Worm (Caenorhabditis elegans) whole organism, L2 larva: ENCODE data around the gene str-150.

ENCODE experiments used
- C34F6.9 ChIP-seq: fragments of 150-350 bp; optimal IDR thresholded peaks from 2 replicates; lab custom pipeline; 2014; ENCODE audit warnings: missing biosample characterization, missing genetic modification characterization
- F13H6.1 ChIP-seq: sonication (generic microtip); optimal IDR thresholded peaks from 2 replicates; lab custom pipeline; 2016; ENCODE audit warnings: missing genetic modification characterization, missing compliant biosample characterization
- R02D3.7 ChIP-seq: fragments of 150-350 bp; optimal IDR thresholded peaks from 2 replicates; lab custom pipeline; 2014; ENCODE audit warnings: missing biosample characterization, missing genetic modification characterization
- Y55F3AM.14 ChIP-seq: fragments of 200-800 bp; sonication (Bioruptor generic); optimal IDR thresholded peaks from 2 replicates; lab custom pipeline; 2018; ENCODE audit warnings: mild to moderate bottlenecking, missing genetic modification characterization, missing compliant biosample characterization
- ZK546.5 ChIP-seq: sonication (generic microtip); optimal IDR thresholded peaks from 2 replicates; lab custom pipeline; 2017; ENCODE audit warnings: missing biosample characterization, missing genetic modification characterization
- alr-1 ChIP-seq: fragments of 150-350 bp; optimal IDR thresholded peaks from 2 replicates; lab custom pipeline; 2014; ENCODE audit warnings: missing biosample characterization, missing genetic modification characterization
- aly-2 ChIP-seq: fragments of 150-350 bp; optimal IDR thresholded peaks from 2 replicates; lab custom pipeline; 2014; ENCODE audit warnings: missing biosample characterization, missing genetic modification characterization
- blmp-1 ChIP-seq: sonication (generic microtip); optimal IDR thresholded peaks from 2 replicates; lab custom pipeline; 2017; ENCODE audit warnings: missing genetic modification characterization, mild to moderate bottlenecking, missing compliant biosample characterization, antibody characterized with exemption, moderate library complexity; ENCODE audit not compliant: insufficient read depth
- ceh-16 ChIP-seq: fragments of 150-350 bp; optimal IDR thresholded peaks from 2 replicates; lab custom pipeline; 2014; ENCODE audit warnings: missing biosample characterization, missing genetic modification characterization
- ceh-82 ChIP-seq: fragments of 150-350 bp; optimal IDR thresholded peaks from 2 replicates; lab custom pipeline; 2014; ENCODE audit warnings: missing biosample characterization, missing genetic modification characterization
- crh-2 ChIP-seq: sonication (generic microtip); optimal IDR thresholded peaks from 2 replicates; lab custom pipeline; 2017; ENCODE audit warnings: missing biosample characterization, missing genetic modification characterization
- dmd-4 ChIP-seq: sonication (generic microtip); optimal IDR thresholded peaks from 2 replicates; lab custom pipeline; 2017; ENCODE audit warnings: missing biosample characterization, missing genetic modification characterization
- egl-27 ChIP-seq: sonication (generic microtip); optimal IDR thresholded peaks from 3 replicates; lab custom pipeline; 2017; ENCODE audit warnings: missing biosample characterization, missing genetic modification reagents, missing genetic modification characterization
- elt-1 ChIP-seq: fragments of 150-350 bp; optimal IDR thresholded peaks from 2 replicates; lab custom pipeline; 2014; ENCODE audit warnings: missing biosample characterization, missing genetic modification characterization
- elt-3 ChIP-seq: sonication (generic microtip); optimal IDR thresholded peaks from 2 replicates; lab custom pipeline; 2017; ENCODE audit warnings: missing biosample characterization, missing genetic modification characterization
- fos-1 ChIP-seq: fragments of 150-350 bp; optimal IDR thresholded peaks from 2 replicates; lab custom pipeline; 2014; ENCODE audit warnings: missing biosample characterization, missing genetic modification characterization
- gmeb-1 ChIP-seq: fragments of 150-350 bp; optimal IDR thresholded peaks from 2 replicates; lab custom pipeline; 2014; ENCODE audit warnings: missing biosample characterization, missing genetic modification characterization
- lin-11 ChIP-seq: fragments of 150-350 bp; sonication (generic microtip); optimal IDR thresholded peaks from 2 replicates; lab custom pipeline; 2014; ENCODE audit warnings: missing biosample characterization, missing genetic modification characterization, inconsistent platforms, mixed read lengths
- lin-13 ChIP-seq: fragments of 150-350 bp; optimal IDR thresholded peaks from 2 replicates; lab custom pipeline; 2014; ENCODE audit warnings: missing biosample characterization, missing genetic modification reagents, missing genetic modification characterization
- lin-39 ChIP-seq: fragments of 150-350 bp; optimal IDR thresholded peaks from 2 replicates; lab custom pipeline; 2014; ENCODE audit warnings: missing biosample characterization, missing genetic modification reagents, missing genetic modification characterization
- lsy-2 ChIP-seq, 2 experiments: fragments of 150-350 bp in 1 of 2; sonication (generic microtip) in 1 of 2; optimal IDR thresholded peaks; 2 replicates each; lab custom pipeline; 2014 to 2017; ENCODE audit warnings: missing biosample characterization in 2 of 2, missing genetic modification characterization in 2 of 2
- mab-5 ChIP-seq: fragments of 150-350 bp; optimal IDR thresholded peaks from 2 replicates; lab custom pipeline; 2014; ENCODE audit warnings: missing biosample characterization, missing genetic modification characterization
- mbf-1 ChIP-seq: sonication (generic microtip); optimal IDR thresholded peaks from 2 replicates; lab custom pipeline; 2017; ENCODE audit warnings: missing biosample characterization, missing genetic modification characterization
- mdl-1 ChIP-seq, 2 experiments: fragments of 150-350 bp in 1 of 2; sonication (generic microtip) in 1 of 2; optimal IDR thresholded peaks; 2 replicates each; lab custom pipeline; 2017; ENCODE audit warnings: missing biosample characterization in 2 of 2, missing genetic modification characterization in 2 of 2
- nhr-10 ChIP-seq: sonication (generic microtip); optimal IDR thresholded peaks from 2 replicates; lab custom pipeline; 2017; ENCODE audit warnings: missing biosample characterization, missing genetic modification characterization
- nhr-11 ChIP-seq: fragments of 150-350 bp; optimal IDR thresholded peaks from 2 replicates; lab custom pipeline; 2014; ENCODE audit warnings: missing biosample characterization, missing genetic modification characterization
- nhr-129 ChIP-seq: fragments of 150-350 bp; optimal IDR thresholded peaks from 2 replicates; lab custom pipeline; 2014; ENCODE audit warnings: missing biosample characterization, missing genetic modification characterization
- nhr-21 ChIP-seq: fragments of 150-350 bp; optimal IDR thresholded peaks from 2 replicates; lab custom pipeline; 2014; ENCODE audit warnings: missing biosample characterization, missing genetic modification characterization
- nhr-23 ChIP-seq: fragments of 150-350 bp; optimal IDR thresholded peaks from 2 replicates; lab custom pipeline; 2014; ENCODE audit warnings: missing biosample characterization, missing genetic modification reagents, missing genetic modification characterization
- peb-1 ChIP-seq: fragments of 150-350 bp; optimal IDR thresholded peaks from 2 replicates; lab custom pipeline; 2014; ENCODE audit warnings: missing biosample characterization, missing genetic modification characterization
- sem-4 ChIP-seq: fragments of 150-350 bp; optimal IDR thresholded peaks from 2 replicates; lab custom pipeline; 2014; ENCODE audit warnings: missing biosample characterization, missing genetic modification reagents, missing genetic modification characterization
- skn-1 ChIP-seq: sonication (generic microtip); optimal IDR thresholded peaks from 2 replicates; lab custom pipeline; 2017; ENCODE audit warnings: missing biosample characterization, missing genetic modification characterization
- sma-3 ChIP-seq: sonication (generic microtip); optimal IDR thresholded peaks from 2 replicates; lab custom pipeline; 2016; ENCODE audit warnings: missing genetic modification reagents, missing genetic modification characterization, missing compliant biosample characterization
- sma-9 ChIP-seq, 2 experiments: fragments of 150-350 bp in 1 of 2; sonication (generic microtip) in 1 of 2; optimal IDR thresholded peaks; 2 replicates each; lab custom pipeline; 2014 to 2016; ENCODE audit warnings: missing genetic modification characterization in 2 of 2, mild to moderate bottlenecking in 1 of 2, missing biosample characterization in 1 of 2, missing compliant biosample characterization in 1 of 2, missing genetic modification reagents in 1 of 2, moderate library complexity in 1 of 2
- snpc-4 ChIP-seq: fragments of 150-350 bp; optimal IDR thresholded peaks from 2 replicates; lab custom pipeline; 2014; ENCODE audit warnings: missing biosample characterization, missing genetic modification characterization
- unc-39 ChIP-seq: fragments of 150-350 bp; optimal IDR thresholded peaks from 2 replicates; lab custom pipeline; 2014; ENCODE audit warnings: missing biosample characterization, missing genetic modification characterization
- unc-55 ChIP-seq: fragments of 150-350 bp; sonication (generic microtip); optimal IDR thresholded peaks from 3 replicates; lab custom pipeline; 2014; ENCODE audit warnings: missing biosample characterization, missing genetic modification reagents, missing genetic modification characterization
- unc-62 ChIP-seq: fragments of 150-350 bp; optimal IDR thresholded peaks from 2 replicates; lab custom pipeline; 2014; ENCODE audit warnings: missing biosample characterization, missing genetic modification reagents, missing genetic modification characterization
- zag-1 ChIP-seq: fragments of 150-350 bp; optimal IDR thresholded peaks from 2 replicates; lab custom pipeline; 2014; ENCODE audit warnings: missing biosample characterization, missing genetic modification characterization
- ztf-11 ChIP-seq: sonication (generic microtip); optimal IDR thresholded peaks from 2 replicates; lab custom pipeline; 2017; ENCODE audit warnings: missing biosample characterization, missing genetic modification characterization
- ztf-4 ChIP-seq: fragments of 150-350 bp; optimal IDR thresholded peaks from 2 replicates; lab custom pipeline; 2014; ENCODE audit warnings: missing biosample characterization, missing genetic modification characterization

The str-150 gene

DNA sequence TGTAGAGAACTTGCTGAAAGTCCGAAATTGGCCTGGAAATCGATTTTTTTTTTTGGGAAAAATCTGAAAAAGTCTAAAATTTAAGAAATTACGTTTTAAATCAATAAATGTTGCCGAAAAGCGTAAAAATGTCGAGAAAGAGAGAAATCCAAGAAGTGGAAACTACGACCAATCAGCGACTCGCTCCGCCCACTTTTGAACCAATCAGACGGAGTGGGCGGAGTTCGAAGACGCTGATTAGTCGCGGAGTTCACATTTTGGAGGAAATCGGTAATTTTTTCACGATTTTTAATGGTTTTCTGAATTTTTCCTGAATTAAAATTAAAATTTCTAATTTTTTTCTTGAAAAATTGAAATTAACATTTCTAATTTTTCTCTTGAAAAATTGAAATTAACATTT lies 43.4 kb upstream of the str-150 start:
- TF ChIP-seq egl-27 (tag; lab: Kevin White, UChicago) (no peak), F13H6.1 (tag; lab: Kevin White, UChicago) (no peak), alr-1 (tag; lab: Kevin White, UChicago) (no peak), ceh-82 (tag; lab: Kevin White, UChicago) (no peak), peb-1 (tag; lab: Kevin White, UChicago) (no peak), lsy-2 (tag; optimal IDR thresholded peaks at IDR 0.05; lab: Kevin White, UChicago) (no peak), nhr-11 (no peak), ceh-16 (no peak), gmeb-1 (tag; lab: Kevin White, UChicago) (no peak), mab-5 (no peak), zag-1 (tag; lab: Kevin White, UChicago) (no peak), snpc-4 (no peak), lin-11 (no peak), mdl-1 (tag; optimal IDR thresholded peaks at IDR 0.05; lab: Kevin White, UChicago) (no peak), elt-3 (tag; lab: Kevin White, UChicago) (no peak), lin-13 (GFP tag; lab: Kevin White, UChicago) (no peak), ztf-4 (no peak)

DNA sequence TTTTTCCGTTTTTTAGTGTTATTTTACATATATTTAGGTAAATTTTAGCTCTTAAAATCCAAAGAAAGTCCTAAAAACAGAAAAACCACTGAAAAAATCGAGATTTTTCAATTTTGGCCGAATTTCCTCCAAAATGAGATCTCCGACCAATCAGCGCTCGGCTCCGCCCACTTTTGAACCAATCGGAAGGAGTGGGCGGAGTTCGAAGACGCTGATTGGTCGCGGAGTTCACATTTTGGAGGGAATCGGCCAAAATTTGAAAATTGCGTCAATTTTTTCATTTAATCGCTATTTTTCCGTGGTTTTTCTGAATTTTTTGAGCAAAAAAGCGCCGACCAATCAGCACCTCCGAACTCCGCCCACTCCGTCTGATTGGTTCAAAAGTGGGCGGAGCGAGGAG lies 42.4 kb upstream of the str-150 start:
- TF ChIP-seq unc-62 (GFP tag; lab: Kevin White, UChicago): no peak
- no peak for TF ChIP-seq crh-2 (tag; lab: Kevin White, UChicago)
- no peak for TF ChIP-seq fos-1 (tag; lab: Kevin White, UChicago)
- no peak for TF ChIP-seq aly-2
- no peak for TF ChIP-seq Y55F3AM.14 (GFP tag; lab: Kevin White, UChicago)
- no peak for TF ChIP-seq nhr-10 (tag; lab: Kevin White, UChicago)
- TF ChIP-seq mbf-1 (tag; lab: Kevin White, UChicago): no peak
- no peak for TF ChIP-seq sma-9 (GFP tag; optimal IDR thresholded peaks at IDR 0.05; lab: Kevin White, UChicago)
- TF ChIP-seq sma-9 (tag; optimal IDR thresholded peaks at IDR 0.05; lab: Kevin White, UChicago): no peak

DNA sequence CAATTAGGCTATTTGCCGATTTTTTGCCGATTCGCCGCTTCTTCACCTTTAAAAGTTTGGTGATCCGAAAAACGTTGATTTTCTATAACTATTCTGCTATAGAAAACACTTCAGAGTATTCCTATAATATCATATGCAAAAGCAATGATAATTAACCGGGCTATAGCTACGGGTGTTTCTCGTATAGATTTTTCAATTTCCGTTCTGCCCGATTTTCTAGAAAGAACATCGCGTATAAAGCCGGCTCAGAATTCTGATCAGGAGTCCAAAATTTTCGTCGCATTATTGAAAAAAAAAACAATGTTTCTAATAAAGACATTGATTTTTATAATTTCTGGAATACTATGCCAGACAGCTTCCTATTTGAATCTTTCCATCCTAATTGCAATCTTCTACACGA lies 32.4 kb upstream of the str-150 start, which contains the start of gene srbc-65:
TSS of gene srbc-65 (plus strand) at position 301 of the 400 bp plus-strand sequence.
- TF ChIP-seq mbf-1 (tag; lab: Kevin White, UChicago) (no peak), zag-1 (tag; lab: Kevin White, UChicago) (no peak), alr-1 (tag; lab: Kevin White, UChicago) (no peak), C34F6.9 (tag; lab: Kevin White, UChicago) (no peak), sem-4 (tag; lab: Kevin White, UChicago) (no peak), gmeb-1 (tag; lab: Kevin White, UChicago) (no peak), ceh-16 (no peak), nhr-21 (tag; lab: Kevin White, UChicago) (no peak), skn-1 (tag; lab: Kevin White, UChicago) (no peak), blmp-1 (tag; lab: Kevin White, UChicago) (no peak), aly-2 (no peak), elt-1 (tag; lab: Kevin White, UChicago) (no peak), snpc-4 (no peak), mdl-1 (tag; optimal IDR thresholded peaks at IDR 0.05; lab: Kevin White, UChicago) (no peak), elt-3 (tag; lab: Kevin White, UChicago) (no peak), nhr-10 (tag; lab: Kevin White, UChicago) (no peak)
- TF ChIP-seq, all 48 proteins: peak for 0

DNA sequence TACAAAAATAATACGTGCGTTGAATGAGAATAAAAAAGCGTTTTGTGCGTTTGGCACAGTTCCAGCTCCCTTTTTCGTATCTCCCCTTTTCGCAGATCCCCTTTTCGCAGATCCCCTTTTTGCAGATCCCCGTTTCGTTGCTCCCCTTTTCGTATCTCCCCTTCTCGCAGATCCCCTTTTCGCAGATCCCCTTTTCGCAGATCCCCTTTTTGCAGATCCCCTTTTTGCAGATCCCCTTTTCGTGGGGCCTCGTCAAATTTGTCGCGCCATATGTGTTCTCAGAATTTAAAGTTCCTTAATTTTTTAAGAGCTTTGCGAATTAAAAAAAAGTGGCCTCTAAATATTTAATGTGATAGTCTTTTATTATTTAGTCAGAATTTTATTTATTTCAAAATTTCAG lies 30.1 kb upstream of the str-150 start, which contains the start of gene Y32B12B.4:
TSS of gene Y32B12B.4 (plus strand) at position 399 of the 400 bp plus-strand sequence.
- no peak for TF ChIP-seq sma-3
- TF ChIP-seq ceh-16: no peak
- no peak for TF ChIP-seq ZK546.5 (tag; lab: Kevin White, UChicago)
- no peak for TF ChIP-seq mbf-1 (tag; lab: Kevin White, UChicago)
- TF ChIP-seq sma-9 (GFP tag; optimal IDR thresholded peaks at IDR 0.05; lab: Kevin White, UChicago): no peak
- no peak for TF ChIP-seq sma-9 (tag; optimal IDR thresholded peaks at IDR 0.05; lab: Kevin White, UChicago)
- no peak for TF ChIP-seq mab-5
- TF ChIP-seq nhr-23: no peak
- no peak for TF ChIP-seq ztf-11 (tag; lab: Kevin White, UChicago)

DNA sequence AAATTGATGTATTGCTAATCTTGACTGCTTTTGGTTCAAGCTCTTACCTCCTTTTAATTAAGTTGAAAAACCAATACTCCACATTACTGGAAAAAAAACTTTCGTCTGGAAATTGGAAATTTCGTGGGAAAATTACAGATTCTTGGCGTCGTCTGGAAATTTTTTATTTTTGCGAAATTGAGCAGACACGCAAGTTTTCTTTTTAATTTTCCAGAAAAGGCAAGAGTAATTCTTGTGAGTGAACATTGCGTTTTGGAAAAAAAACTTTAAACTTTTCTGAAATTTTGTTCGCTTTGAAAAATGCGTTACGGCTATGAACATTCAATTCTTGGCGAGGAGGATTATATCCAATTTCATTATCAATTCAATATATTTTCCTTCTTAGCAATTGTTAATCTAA lies 17.4 kb upstream of the str-150 start, which contains the start of gene sru-45:
TSS of gene sru-45 (plus strand) at position 301 of the 400 bp plus-strand sequence.
- TF ChIP-seq ceh-16 (no peak), gmeb-1 (tag; lab: Kevin White, UChicago) (no peak), zag-1 (tag; lab: Kevin White, UChicago) (no peak), R02D3.7 (tag; lab: Kevin White, UChicago) (no peak), snpc-4 (no peak), dmd-4 (tag; lab: Kevin White, UChicago) (no peak), fos-1 (tag; lab: Kevin White, UChicago) (no peak), nhr-129 (tag; lab: Kevin White, UChicago) (no peak), nhr-10 (tag; lab: Kevin White, UChicago) (no peak), lin-39 (tag; lab: Kevin White, UChicago) (no peak), sem-4 (tag; lab: Kevin White, UChicago) (no peak), crh-2 (tag; lab: Kevin White, UChicago) (no peak), unc-39 (tag; lab: Kevin White, UChicago) (no peak), lin-13 (GFP tag; lab: Kevin White, UChicago) (no peak), F13H6.1 (tag; lab: Kevin White, UChicago) (no peak), unc-55 (no peak)
